Worm (Caenorhabditis elegans): ENCODE data around the gene C44C10.3.

DNA sequence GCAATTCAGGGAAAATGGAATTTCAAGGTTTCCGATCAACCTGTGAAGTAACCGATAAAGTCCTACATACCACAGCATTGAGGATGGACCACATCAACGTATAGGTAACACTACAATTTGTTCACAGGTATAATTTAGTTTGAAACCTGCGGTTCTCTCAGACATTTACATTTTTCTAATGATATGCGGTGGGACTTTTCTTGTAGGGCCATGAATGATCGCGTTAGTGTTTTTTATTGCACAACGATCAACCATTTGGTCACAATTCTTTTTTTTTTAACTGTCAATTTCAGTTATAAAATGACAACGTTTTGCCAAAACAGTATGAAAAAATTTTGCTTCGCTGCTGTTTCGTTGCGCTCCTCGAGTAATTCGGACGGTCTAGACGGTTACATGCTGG, 5.6 kb upstream of the C44C10.3 start, which contains the start of gene C44C10.12:
- TF ChIP-seq pax-3 (tag; optimal IDR thresholded peaks at IDR 0.05) (no peak), mdl-1 (tag; optimal IDR thresholded peaks at IDR 0.05) (no peak), unc-62 (GFP tag; optimal IDR thresholded peaks at IDR 0.05) (no peak), zag-1 (tag; optimal IDR thresholded peaks at IDR 0.05) (no peak), blmp-1 (tag; optimal IDR thresholded peaks at IDR 0.05) (no peak), elt-3 (tag; optimal IDR thresholded peaks at IDR 0.05) (no peak), dpl-1 (GFP tag; optimal IDR thresholded peaks at IDR 0.05) (no peak), lin-13 (GFP tag; optimal IDR thresholded peaks at IDR 0.05) (no peak)

All from whole organism, L1 larva.